Fruit fly (Drosophila melanogaster) whole organism, embryonic: Measurements from ENCODE around the gene a10.
A peak's percentile ranks its signal among the peaks of the same experiment; 100 is the strongest.

ENCODE experiments used
- Adf1 ChIP-seq: fragments of 200-800 bp; sonication (Bioruptor generic); IDR thresholded peaks from 2 replicates; pipeline ENCODE4 v1.3.6; 2022; ENCODE audit warnings: missing biosample characterization, missing genetic modification characterization
- Atf3 ChIP-seq: fragments of 200-800 bp; sonication (Bioruptor generic); optimal IDR thresholded peaks from 3 replicates; lab custom pipeline; 2016; ENCODE audit warnings: missing biosample characterization, missing genetic modification characterization
- Atf6 ChIP-seq: fragments of 200-800 bp; sonication (Bioruptor generic); IDR thresholded peaks from 2 replicates; pipeline ENCODE4 v1.3.6; 2022; ENCODE audit warnings: missing biosample characterization, missing genetic modification characterization
- CG10274 ChIP-seq: fragments of 200-800 bp; sonication (Bioruptor generic); optimal IDR thresholded peaks from 3 replicates; lab custom pipeline; 2017; ENCODE audit warnings: missing biosample characterization, mild to moderate bottlenecking, missing genetic modification characterization
- CG10979 ChIP-seq: fragments of 200-800 bp; sonication (Bioruptor generic); optimal IDR thresholded peaks from 2 replicates; lab custom pipeline; 2018; ENCODE audit warnings: missing biosample characterization, mild to moderate bottlenecking, missing genetic modification characterization, moderate library complexity
- CG12155 ChIP-seq: fragments of 200-800 bp; sonication (Bioruptor generic); optimal IDR thresholded peaks from 3 replicates; lab custom pipeline; 2016; ENCODE audit warnings: missing biosample characterization, missing genetic modification characterization
- CG17186 ChIP-seq: fragments of 200-800 bp; sonication (Bioruptor generic); optimal IDR thresholded peaks from 3 replicates; lab custom pipeline; 2017; ENCODE audit warnings: missing biosample characterization, missing genetic modification reagents, missing genetic modification characterization
- CG17912 ChIP-seq: fragments of 200-800 bp; sonication (Bioruptor generic); optimal IDR thresholded peaks from 2 replicates; lab custom pipeline; 2018; ENCODE audit warnings: missing biosample characterization, mild to moderate bottlenecking, missing genetic modification characterization
- CG18011 ChIP-seq: fragments of 200-800 bp; sonication (Bioruptor generic); optimal IDR thresholded peaks from 2 replicates; lab custom pipeline; 2017; ENCODE audit warnings: missing biosample characterization, missing genetic modification characterization, mild to moderate bottlenecking, moderate library complexity, missing genotype
- CG2116 ChIP-seq: fragments of 200-800 bp; sonication (Bioruptor generic); optimal IDR thresholded peaks from 3 replicates; lab custom pipeline; 2018; ENCODE audit warnings: missing biosample characterization, mild to moderate bottlenecking, missing genetic modification characterization
- CG2678 ChIP-seq: fragments of 200-800 bp; sonication (Bioruptor generic); optimal IDR thresholded peaks from 3 replicates; lab custom pipeline; 2019; ENCODE audit warnings: missing biosample characterization, mild to moderate bottlenecking, missing genetic modification characterization, moderate library complexity
- CG31224 ChIP-seq: fragments of 200-800 bp; sonication (Bioruptor generic); IDR thresholded peaks from 2 replicates; pipeline ENCODE4 v1.3.6; 2022; ENCODE audit warnings: missing biosample characterization, missing genetic modification characterization
- CG31388 ChIP-seq: fragments of 200-800 bp; sonication (Bioruptor generic); optimal IDR thresholded peaks from 2 replicates; lab custom pipeline; 2016; ENCODE audit warnings: missing biosample characterization, missing genetic modification characterization
- CG32772 ChIP-seq: fragments of 200-800 bp; sonication (Bioruptor generic); IDR thresholded peaks from 2 replicates; pipeline ENCODE4 v1.3.6; 2022; ENCODE audit warnings: missing biosample characterization, missing genetic modification characterization
- CG33557 ChIP-seq: fragments of 200-800 bp; sonication (Bioruptor generic); optimal IDR thresholded peaks from 2 replicates; lab custom pipeline; 2019; ENCODE audit warnings: missing biosample characterization, mild to moderate bottlenecking, missing genetic modification characterization, moderate library complexity
- CG3407 ChIP-seq: fragments of 200-800 bp; sonication (Bioruptor generic); optimal IDR thresholded peaks from 2 replicates; lab custom pipeline; 2018; ENCODE audit warnings: missing biosample characterization, mild to moderate bottlenecking, missing genetic modification characterization
- CG34224 ChIP-seq: fragments of 200-800 bp; sonication (Bioruptor generic); IDR thresholded peaks from 3 replicates; pipeline ENCODE4 v1.3.6; 2022; ENCODE audit warnings: missing biosample characterization, missing genetic modification characterization; ENCODE audit not compliant: partially characterized antibody
- CG34422 ChIP-seq: fragments of 200-800 bp; sonication (Bioruptor generic); IDR thresholded peaks from 3 replicates; pipeline ENCODE4 v1.3.6; 2022; ENCODE audit warnings: missing biosample characterization, missing genetic modification characterization
- CG4617 ChIP-seq: fragments of 200-800 bp; sonication (Bioruptor generic); optimal IDR thresholded peaks from 3 replicates; lab custom pipeline; 2016; ENCODE audit warnings: missing biosample characterization, missing genetic modification characterization, borderline replicate concordance
- CG6854 ChIP-seq: fragments of 200-800 bp; sonication (Bioruptor generic); optimal IDR thresholded peaks from 3 replicates; lab custom pipeline; 2017; ENCODE audit warnings: missing biosample characterization, mild to moderate bottlenecking, missing genetic modification characterization
- CG7745 ChIP-seq: fragments of 200-800 bp; sonication (Bioruptor generic); optimal IDR thresholded peaks from 2 replicates; lab custom pipeline; 2018; ENCODE audit warnings: missing biosample characterization, mild to moderate bottlenecking, missing genetic modification characterization, moderate library complexity
- CG7839 ChIP-seq: fragments of 200-800 bp; sonication (Bioruptor generic); optimal IDR thresholded peaks from 3 replicates; lab custom pipeline; 2018; ENCODE audit warnings: missing biosample characterization, mild to moderate bottlenecking, missing genetic modification characterization, moderate library complexity
- Doc2 ChIP-seq: fragments of 200-800 bp; sonication (Bioruptor generic); IDR thresholded peaks from 2 replicates; pipeline ENCODE4 v1.3.6; 2022; ENCODE audit warnings: missing biosample characterization, missing genetic modification characterization
- Jarid2 ChIP-seq: fragments of 200-800 bp; sonication (Bioruptor generic); optimal IDR thresholded peaks from 3 replicates; lab custom pipeline; 2017; ENCODE audit warnings: mild to moderate bottlenecking, missing biosample characterization, missing genetic modification reagents, missing genetic modification characterization
- Spps ChIP-seq: fragments of 200-800 bp; sonication (Bioruptor generic); optimal IDR thresholded peaks from 2 replicates; lab custom pipeline; 2018; ENCODE audit warnings: missing biosample characterization, mild to moderate bottlenecking, missing genetic modification characterization
- YL-1 ChIP-seq: fragments of 200-800 bp; sonication (Bioruptor generic); optimal IDR thresholded peaks from 3 replicates; lab custom pipeline; 2017; ENCODE audit warnings: missing biosample characterization, mild to moderate bottlenecking, missing genetic modification characterization
- amos ChIP-seq: fragments of 200-800 bp; sonication (Bioruptor generic); IDR thresholded peaks from 2 replicates; pipeline ENCODE4 v1.3.6; 2022; ENCODE audit warnings: missing biosample characterization, missing genetic modification characterization; ENCODE audit not compliant: partially characterized antibody
- ase ChIP-seq: fragments of 200-800 bp; sonication (Bioruptor generic); IDR thresholded peaks from 3 replicates; pipeline ENCODE4 v1.3.6; 2022; ENCODE audit warnings: missing biosample characterization, missing genetic modification characterization
- bowl ChIP-seq: fragments of 200-800 bp; sonication (Bioruptor generic); IDR thresholded peaks from 2 replicates; pipeline ENCODE4 v1.3.6; 2022; ENCODE audit warnings: missing biosample characterization, missing genetic modification characterization
- cg ChIP-seq: fragments of 200-800 bp; sonication (Bioruptor generic); optimal IDR thresholded peaks from 3 replicates; lab custom pipeline; 2019; ENCODE audit warnings: missing biosample characterization, mild to moderate bottlenecking, missing genetic modification characterization, moderate library complexity
- croc ChIP-seq: fragments of 200-800 bp; sonication (Bioruptor generic); conservative IDR thresholded peaks from 3 replicates; pipeline ENCODE4 v1.3.6; 2022; ENCODE audit warnings: missing biosample characterization, missing genetic modification characterization
- crp ChIP-seq, 2 experiments: fragments of 200-800 bp; sonication (Bioruptor generic); optimal IDR thresholded peaks; 2 replicates in 1 of 2; 3 replicates in 1 of 2; lab custom pipeline; 2017; ENCODE audit warnings: missing biosample characterization in 2 of 2, missing genetic modification characterization in 2 of 2, mild to moderate bottlenecking in 1 of 2, moderate library complexity in 1 of 2
- lbe ChIP-seq: fragments of 200-800 bp; sonication (Bioruptor generic); optimal IDR thresholded peaks from 2 replicates; lab custom pipeline; 2016; ENCODE audit warnings: missing biosample characterization, mild to moderate bottlenecking, missing genetic modification characterization
- luna ChIP-seq: fragments of 200-800 bp; sonication (Bioruptor generic); optimal IDR thresholded peaks from 2 replicates; lab custom pipeline; 2016; ENCODE audit warnings: missing biosample characterization, missing genetic modification characterization
- maf-S ChIP-seq: fragments of 200-800 bp; sonication (Bioruptor generic); optimal IDR thresholded peaks from 2 replicates; lab custom pipeline; 2016; ENCODE audit warnings: missing biosample characterization, missing genetic modification characterization
- nau ChIP-seq: fragments of 200-800 bp; sonication (Bioruptor generic); optimal IDR thresholded peaks from 3 replicates; lab custom pipeline; 2017; ENCODE audit warnings: missing biosample characterization, mild to moderate bottlenecking, missing genetic modification characterization, missing genetic modification reagents
- nerfin-1 ChIP-seq: fragments of 200-800 bp; sonication (Bioruptor generic); optimal IDR thresholded peaks from 3 replicates; lab custom pipeline; 2019; ENCODE audit warnings: missing biosample characterization, mild to moderate bottlenecking, missing genetic modification characterization, moderate library complexity
- prd ChIP-seq, 3 experiments: fragments of >200 bp in 2 of 3; fragments of 200-800 bp in 1 of 3; sonication (Bioruptor generic) in 1 of 3; optimal IDR thresholded peaks in 2 of 3; IDR thresholded peaks in 1 of 3; 2 replicates in 2 of 3; 3 replicates in 1 of 3; pipeline versions ENCODE4 v1.3.6 to Lab custom; 2017 to 2022; ENCODE audit warnings: missing biosample characterization in 1 of 3, missing genetic modification characterization in 1 of 3
- rib ChIP-seq: fragments of 200-800 bp; sonication (Bioruptor generic); IDR thresholded peaks from 2 replicates; pipeline ENCODE4 v1.3.6; 2022; ENCODE audit warnings: missing biosample characterization, missing genetic modification characterization
- ro ChIP-seq: fragments of 200-800 bp; sonication (Bioruptor generic); IDR thresholded peaks from 2 replicates; pipeline ENCODE4 v1.3.6; 2022; ENCODE audit warnings: missing biosample characterization, missing genetic modification characterization
- schlank ChIP-seq: fragments of 200-800 bp; sonication (Bioruptor generic); optimal IDR thresholded peaks from 2 replicates; lab custom pipeline; 2018; ENCODE audit warnings: missing biosample characterization, mild to moderate bottlenecking, missing genetic modification characterization
- sr ChIP-seq: fragments of 200-800 bp; sonication (Bioruptor generic); IDR thresholded peaks from 3 replicates; pipeline ENCODE4 v1.3.6; 2022; ENCODE audit warnings: missing biosample characterization, missing genetic modification characterization
- ssp ChIP-seq: fragments of 200-800 bp; sonication (Bioruptor generic); IDR thresholded peaks from 2 replicates; pipeline ENCODE4 v1.3.6; 2022; ENCODE audit warnings: missing biosample characterization, missing genetic modification characterization

Gene a10

DNA sequence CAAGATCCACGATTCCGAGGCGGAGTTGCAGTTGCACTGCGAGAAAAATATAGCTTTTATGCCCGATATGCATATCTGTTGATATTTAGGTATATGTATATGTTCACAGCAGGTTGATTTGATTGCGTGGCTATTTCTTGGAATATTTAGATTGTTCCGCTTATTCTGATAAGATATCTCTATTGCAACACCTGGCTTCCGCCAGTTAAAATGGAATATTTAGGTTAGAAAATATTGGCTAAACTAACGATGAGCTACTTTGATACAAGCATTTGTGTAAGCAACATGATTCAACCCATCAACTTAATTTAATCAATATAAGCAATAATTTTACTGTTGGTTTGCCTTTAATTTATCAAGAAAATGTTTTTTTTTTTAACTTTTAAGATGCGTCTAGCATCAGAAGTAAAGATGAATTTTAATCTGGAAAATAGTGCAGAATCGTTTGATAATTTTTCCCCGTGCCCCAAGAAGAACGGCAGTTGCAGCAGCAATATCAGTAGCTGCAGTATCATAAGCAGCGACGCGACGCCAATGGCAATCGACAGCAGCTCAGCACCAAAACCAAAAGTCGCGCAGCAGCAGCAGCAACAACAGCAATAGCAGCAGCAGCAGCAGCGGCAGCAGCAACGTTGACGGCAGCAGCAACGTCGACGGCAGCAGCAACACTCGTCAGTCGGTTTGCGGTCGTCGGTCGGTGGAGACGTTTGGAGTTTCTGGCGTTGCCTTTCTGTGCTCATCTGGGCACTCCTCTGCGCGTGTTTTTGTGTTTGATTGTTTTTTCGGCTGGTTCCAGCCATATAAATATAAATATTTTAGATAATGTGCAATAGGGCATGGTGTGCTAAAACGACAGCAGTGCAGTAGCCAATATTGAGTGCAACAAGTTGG, 47.7 kb downstream of the a10 start (continued):
- TF ChIP-seq Jarid2 (peak; percentile 84), crp (GFP tag; optimal IDR thresholded peaks at IDR 0.05; lab: Kevin White, UChicago) (no peak), Spps (no peak), YL-1 (GFP tag; lab: Kevin White, UChicago) (no peak), Adf1 (GFP tag; lab: Robert Waterston, UW) (peak; percentile 96), CG34224 (no peak), CG7745 (tag; lab: Kevin White, UChicago) (no peak), croc (GFP tag; lab: Robert Waterston, UW) (no peak), CG10979 (tag; lab: Kevin White, UChicago) (peak; percentile 26), luna (GFP tag; lab: Kevin White, UChicago) (no peak), cg (GFP tag; lab: Kevin White, UChicago) (no peak), CG2116 (GFP tag; lab: Kevin White, UChicago) (no peak), CG2678 (no peak), prd (optimal IDR thresholded peaks at IDR 0.05; lab: Kevin White, UChicago) (no peak), prd (GFP tag; IDR thresholded peaks at IDR 0.05; lab: Robert Waterston, UW) (no peak), CG7839 (tag; lab: Kevin White, UChicago) (no peak), CG18011 (no peak), Atf3 (no peak), bowl (GFP tag; lab: Robert Waterston, UW) (no peak), CG34422 (GFP tag; lab: Robert Waterston, UW) (0 out of 3 replicates have a peak, but pooled peaks have one; percentile 8), nau (GFP tag; lab: Kevin White, UChicago) (no peak), schlank (tag; lab: Kevin White, UChicago) (no peak), ase (GFP tag; lab: Robert Waterston, UW) (no peak), CG17186 (GFP tag; lab: Kevin White, UChicago) (no peak), CG32772 (GFP tag; lab: Robert Waterston, UW) (no peak), nerfin-1 (no peak), rib (GFP tag; lab: Robert Waterston, UW) (no peak), ssp (GFP tag; lab: Robert Waterston, UW) (no peak), CG31388 (no peak), CG33557 (GFP tag; lab: Kevin White, UChicago) (no peak), ro (GFP tag; lab: Robert Waterston, UW) (no peak), maf-S (GFP tag; lab: Kevin White, UChicago) (no peak), CG4617 (GFP tag; lab: Kevin White, UChicago) (no peak), CG12155 (GFP tag; lab: Kevin White, UChicago) (no peak), CG6854 (no peak), lbe (GFP tag; lab: Kevin White, UChicago) (no peak), Atf6 (GFP tag; lab: Robert Waterston, UW) (peak; percentile 31; the same call in 1 of the 2 replicates), CG3407 (GFP tag; lab: Kevin White, UChicago) (no peak), sr (GFP tag; lab: Robert Waterston, UW) (0 out of 3 replicates have a peak, but pooled peaks have one; percentile 42), Doc2 (GFP tag; lab: Robert Waterston, UW) (no peak), CG10274 (no peak), CG17912 (GFP tag; lab: Kevin White, UChicago) (no peak), CG31224 (GFP tag; lab: Robert Waterston, UW) (no peak), amos (GFP tag; lab: Robert Waterston, UW) (peak; percentile 28; the same call in 1 of the 2 replicates)
